Fruit fly (Drosophila melanogaster) whole organism, embryonic: Measurements from ENCODE around the gene Ugt301D1.

Source experiments
- CG10654 ChIP-seq: fragments of 200-800 bp; sonication (Bioruptor generic); optimal IDR thresholded peaks from 2 replicates; lab custom pipeline; 2016; ENCODE audit warnings: missing biosample characterization, missing genetic modification characterization
- CG10959 ChIP-seq: fragments of 200-800 bp; sonication (Bioruptor generic); IDR thresholded peaks from 2 replicates; pipeline ENCODE4 v1.3.6; 2022; ENCODE audit warnings: missing biosample characterization, missing genetic modification characterization
- CG11504 ChIP-seq: fragments of 200-800 bp; sonication (Bioruptor generic); optimal IDR thresholded peaks from 3 replicates; lab custom pipeline; 2019; ENCODE audit warnings: missing biosample characterization, mild to moderate bottlenecking, missing genetic modification characterization, moderate library complexity
- CG12219 ChIP-seq: fragments of 200-800 bp; sonication (Bioruptor generic); optimal IDR thresholded peaks from 3 replicates; lab custom pipeline; 2018; ENCODE audit warnings: missing biosample characterization, mild to moderate bottlenecking, missing genetic modification characterization
- CG13287 ChIP-seq: fragments of 200-800 bp; sonication (Bioruptor generic); IDR thresholded peaks from 2 replicates; pipeline ENCODE4 v1.3.6; 2022; ENCODE audit warnings: missing biosample characterization, missing genetic modification characterization; ENCODE audit not compliant: partially characterized antibody
- CG13775 ChIP-seq: fragments of 200-800 bp; sonication (Bioruptor generic); optimal IDR thresholded peaks from 3 replicates; lab custom pipeline; 2017; ENCODE audit warnings: missing biosample characterization, mild to moderate bottlenecking, missing genetic modification characterization
- CG15011 ChIP-seq: fragments of 200-800 bp; sonication (Bioruptor generic); optimal IDR thresholded peaks from 3 replicates; lab custom pipeline; 2018; ENCODE audit warnings: missing biosample characterization, mild to moderate bottlenecking, missing genetic modification characterization
- CG15269 ChIP-seq: fragments of 200-800 bp; sonication (Bioruptor generic); optimal IDR thresholded peaks from 2 replicates; lab custom pipeline; 2018; ENCODE audit warnings: missing biosample characterization, mild to moderate bottlenecking, missing genetic modification characterization, moderate library complexity
- CG16815 ChIP-seq: fragments of 200-800 bp; sonication (Bioruptor generic); optimal IDR thresholded peaks from 3 replicates; lab custom pipeline; 2017; ENCODE audit warnings: missing biosample characterization, mild to moderate bottlenecking, missing genetic modification characterization
- CG17829 ChIP-seq: fragments of 200-800 bp; optimal IDR thresholded peaks from 2 replicates; lab custom pipeline; 2019; ENCODE audit warnings: missing biosample characterization, mild to moderate bottlenecking, missing genetic modification characterization, moderate library complexity
- CG17912 ChIP-seq: fragments of 200-800 bp; sonication (Bioruptor generic); optimal IDR thresholded peaks from 2 replicates; lab custom pipeline; 2018; ENCODE audit warnings: missing biosample characterization, mild to moderate bottlenecking, missing genetic modification characterization
- CG3995 ChIP-seq: fragments of 200-800 bp; sonication (Bioruptor generic); optimal IDR thresholded peaks from 3 replicates; lab custom pipeline; 2016; ENCODE audit warnings: missing biosample characterization, missing genetic modification characterization
- CG6254 ChIP-seq: fragments of 200-800 bp; sonication (Bioruptor generic); optimal IDR thresholded peaks from 3 replicates; lab custom pipeline; 2017; ENCODE audit warnings: mild to moderate bottlenecking, missing biosample characterization, missing genetic modification reagents, missing genetic modification characterization
- CG8089 ChIP-seq: fragments of 200-800 bp; sonication (Bioruptor generic); optimal IDR thresholded peaks from 3 replicates; lab custom pipeline; 2016; ENCODE audit warnings: missing biosample characterization, missing genetic modification characterization
- D ChIP-seq, 2 experiments: fragments of 200-800 bp in 1 of 2; fragments of >200 bp in 1 of 2; sonication (Bioruptor generic) in 1 of 2; optimal IDR thresholded peaks; 2 replicates in 1 of 2; 3 replicates in 1 of 2; lab custom pipeline; 2017; ENCODE audit warnings: mild to moderate bottlenecking in 1 of 2, missing biosample characterization in 1 of 2, missing genetic modification characterization in 1 of 2, missing genetic modification reagents in 1 of 2
- Hmx ChIP-seq: fragments of 200-800 bp; sonication (Bioruptor generic); optimal IDR thresholded peaks from 2 replicates; lab custom pipeline; 2016; ENCODE audit warnings: missing biosample characterization, missing genetic modification characterization
- Hsf ChIP-seq: fragments of 200-800 bp; sonication (Bioruptor generic); optimal IDR thresholded peaks from 3 replicates; lab custom pipeline; 2016; ENCODE audit warnings: missing biosample characterization, missing genetic modification characterization
- Jarid2 ChIP-seq: fragments of 200-800 bp; sonication (Bioruptor generic); optimal IDR thresholded peaks from 3 replicates; lab custom pipeline; 2017; ENCODE audit warnings: mild to moderate bottlenecking, missing biosample characterization, missing genetic modification reagents, missing genetic modification characterization
- Max ChIP-seq: fragments of 200-800 bp; sonication (Bioruptor generic); optimal IDR thresholded peaks from 2 replicates; lab custom pipeline; 2016; ENCODE audit warnings: missing biosample characterization, mild to moderate bottlenecking, missing genetic modification characterization
- Mes4 ChIP-seq: fragments of 200-800 bp; sonication (Bioruptor generic); optimal IDR thresholded peaks from 2 replicates; lab custom pipeline; 2016; ENCODE audit warnings: missing biosample characterization, missing genetic modification characterization
- Myb ChIP-seq: fragments of 200-800 bp; sonication (Bioruptor generic); optimal IDR thresholded peaks from 2 replicates; lab custom pipeline; 2016; ENCODE audit warnings: missing biosample characterization, missing genetic modification characterization
- Scr ChIP-seq: fragments of 200-800 bp; sonication (Bioruptor generic); IDR thresholded peaks from 2 replicates; pipeline ENCODE4 v1.3.6; 2022; ENCODE audit warnings: missing biosample characterization, missing genetic modification characterization; ENCODE audit not compliant: partially characterized antibody
- ap ChIP-seq: fragments of 200-800 bp; sonication (Bioruptor generic); IDR thresholded peaks from 2 replicates; pipeline ENCODE4 v1.3.6; 2022; ENCODE audit warnings: missing biosample characterization, missing genetic modification characterization
- bcd ChIP-seq: fragments of 200-800 bp; sonication (Bioruptor generic); optimal IDR thresholded peaks from 2 replicates; lab custom pipeline; 2017; ENCODE audit warnings: missing biosample characterization, mild to moderate bottlenecking, missing genetic modification characterization
- cad ChIP-seq: fragments of >200 bp; optimal IDR thresholded peaks from 2 replicates; lab custom pipeline; 2017; ENCODE audit warnings: missing biosample characterization, missing genetic modification characterization
- chinmo ChIP-seq: fragments of 200-800 bp; sonication (Bioruptor generic); IDR thresholded peaks from 4 replicates; pipeline ENCODE4 v1.3.6; 2022; ENCODE audit warnings: missing biosample characterization, missing genetic modification characterization; ENCODE audit not compliant: partially characterized antibody
- chm ChIP-seq: fragments of 200-800 bp; sonication (Bioruptor generic); IDR thresholded peaks from 2 replicates; pipeline ENCODE4 v1.3.6; 2022; ENCODE audit warnings: missing biosample characterization, missing genetic modification characterization
- cwo ChIP-seq: fragments of 200-800 bp; sonication (Bioruptor generic); optimal IDR thresholded peaks from 3 replicates; lab custom pipeline; 2017; ENCODE audit warnings: missing biosample characterization, missing genetic modification characterization, mild to moderate bottlenecking, moderate library complexity, missing genetic modification reagents
- da ChIP-seq: fragments of 200-800 bp; sonication (Bioruptor generic); optimal IDR thresholded peaks from 2 replicates; lab custom pipeline; 2016; ENCODE audit warnings: missing biosample characterization, missing genetic modification characterization
- esg ChIP-seq: fragments of 200-800 bp; sonication (Bioruptor generic); conservative IDR thresholded peaks from 2 replicates; pipeline ENCODE4 v1.3.6; 2022; ENCODE audit warnings: missing biosample characterization, missing genetic modification characterization
- ewg ChIP-seq: fragments of 200-800 bp; sonication (Bioruptor generic); optimal IDR thresholded peaks from 3 replicates; lab custom pipeline; 2017; ENCODE audit warnings: mild to moderate bottlenecking, missing biosample characterization, missing genetic modification reagents, missing genetic modification characterization
- fu2 ChIP-seq: fragments of 200-800 bp; sonication (Bioruptor generic); optimal IDR thresholded peaks from 2 replicates; lab custom pipeline; 2016; ENCODE audit warnings: missing biosample characterization, missing genetic modification characterization
- gcm2 ChIP-seq: fragments of 200-800 bp; sonication (Bioruptor generic); optimal IDR thresholded peaks from 2 replicates; lab custom pipeline; 2016; ENCODE audit warnings: missing biosample characterization, missing genetic modification characterization
- ind ChIP-seq: fragments of 200-800 bp; sonication (Bioruptor generic); optimal IDR thresholded peaks from 3 replicates; lab custom pipeline; 2016; ENCODE audit warnings: missing biosample characterization, missing genetic modification characterization
- klu ChIP-seq: fragments of 200-800 bp; sonication (Bioruptor generic); IDR thresholded peaks from 2 replicates; pipeline ENCODE4 v1.3.6; 2022; ENCODE audit warnings: missing biosample characterization, missing genetic modification characterization
- kni ChIP-seq: fragments of 200-800 bp; sonication (Bioruptor generic); optimal IDR thresholded peaks from 3 replicates; lab custom pipeline; 2017; ENCODE audit warnings: mild to moderate bottlenecking, missing biosample characterization, missing genetic modification reagents, missing genetic modification characterization
- lab ChIP-seq: fragments of 200-800 bp; sonication (Bioruptor generic); optimal IDR thresholded peaks from 3 replicates; lab custom pipeline; 2017; ENCODE audit warnings: missing biosample characterization, missing genetic modification characterization, mild to moderate bottlenecking, moderate library complexity, missing genetic modification reagents
- lola ChIP-seq, 3 experiments: fragments of >200 bp in 2 of 3; fragments of 200-800 bp in 1 of 3; sonication (Bioruptor generic) in 1 of 3; optimal IDR thresholded peaks; 2 replicates each; lab custom pipeline; 2017 to 2019; ENCODE audit warnings: missing biosample characterization in 3 of 3, missing genetic modification characterization in 3 of 3, mild to moderate bottlenecking in 1 of 3, moderate library complexity in 1 of 3
- luna ChIP-seq: fragments of 200-800 bp; sonication (Bioruptor generic); optimal IDR thresholded peaks from 2 replicates; lab custom pipeline; 2016; ENCODE audit warnings: missing biosample characterization, missing genetic modification characterization
- mirr ChIP-seq: fragments of 200-800 bp; sonication (Bioruptor generic); optimal IDR thresholded peaks from 3 replicates; lab custom pipeline; 2018; ENCODE audit warnings: missing biosample characterization, mild to moderate bottlenecking, missing genetic modification characterization
- nau ChIP-seq: fragments of 200-800 bp; sonication (Bioruptor generic); optimal IDR thresholded peaks from 3 replicates; lab custom pipeline; 2017; ENCODE audit warnings: missing biosample characterization, mild to moderate bottlenecking, missing genetic modification characterization, missing genetic modification reagents
- pita ChIP-seq: fragments of 200-800 bp; sonication (Bioruptor generic); optimal IDR thresholded peaks from 2 replicates; lab custom pipeline; 2017; ENCODE audit warnings: missing biosample characterization, mild to moderate bottlenecking, missing genetic modification characterization
- pros ChIP-seq: fragments of 200-800 bp; sonication (Bioruptor generic); optimal IDR thresholded peaks from 3 replicates; lab custom pipeline; 2019; ENCODE audit warnings: missing biosample characterization, mild to moderate bottlenecking, missing genetic modification characterization, moderate library complexity
- pum ChIP-seq: fragments of 200-800 bp; sonication (Bioruptor generic); optimal IDR thresholded peaks from 2 replicates; lab custom pipeline; 2016; ENCODE audit warnings: missing biosample characterization, missing genetic modification characterization
- row ChIP-seq: fragments of 200-800 bp; sonication (Bioruptor generic); IDR thresholded peaks from 3 replicates; pipeline ENCODE4 v1.3.6; 2022; ENCODE audit warnings: missing biosample characterization, missing genetic modification characterization
- run ChIP-seq: fragments of 200-800 bp; sonication (Bioruptor generic); optimal IDR thresholded peaks from 3 replicates; lab custom pipeline; 2018; ENCODE audit warnings: missing biosample characterization, mild to moderate bottlenecking, missing genetic modification characterization
- sisA ChIP-seq: fragments of 200-800 bp; sonication (Bioruptor generic); IDR thresholded peaks from 2 replicates; pipeline ENCODE4 v1.3.6; 2022; ENCODE audit warnings: missing biosample characterization, missing genetic modification characterization
- tll ChIP-seq, 2 experiments: fragments of 200-800 bp in 1 of 2; fragments of >200 bp in 1 of 2; sonication (Bioruptor generic) in 1 of 2; optimal IDR thresholded peaks; 2 replicates each; lab custom pipeline; 2017 to 2019; ENCODE audit warnings: missing biosample characterization in 2 of 2, missing genetic modification characterization in 2 of 2, mild to moderate bottlenecking in 1 of 2, moderate library complexity in 1 of 2
- toy ChIP-seq: fragments of 200-800 bp; sonication (Bioruptor generic); IDR thresholded peaks from 2 replicates; pipeline ENCODE4 v1.3.6; 2022; ENCODE audit warnings: missing biosample characterization, missing genetic modification characterization
- tup ChIP-seq: fragments of 200-800 bp; sonication (Bioruptor generic); optimal IDR thresholded peaks from 2 replicates; lab custom pipeline; 2016; ENCODE audit warnings: missing biosample characterization, mild to moderate bottlenecking, missing genetic modification characterization, moderate library complexity

Ugt301D1 gene

DNA sequence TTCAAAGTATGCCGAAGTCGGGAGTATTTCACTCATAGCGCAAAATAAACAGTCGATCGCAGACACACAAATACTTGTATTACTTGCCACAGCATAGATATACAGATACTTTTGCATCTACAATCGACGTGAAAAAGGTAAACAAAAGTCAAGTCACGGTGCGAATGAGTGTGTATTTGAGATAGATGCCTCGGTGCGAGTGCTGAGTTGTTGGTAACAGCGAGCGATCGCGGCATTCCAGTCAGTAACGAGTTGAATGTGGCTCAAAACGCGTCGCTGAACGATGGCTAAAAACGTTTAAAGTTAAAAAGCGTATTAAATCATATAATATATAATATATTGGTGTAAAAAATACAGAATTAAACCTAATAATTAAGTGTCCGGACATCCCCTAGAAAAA, 24.1 kb upstream of the Ugt301D1 start, which contains the start of gene grnd (continued):
- TF ChIP-seq CG15011 (GFP tag; lab: Kevin White, UChicago) (no peak), CG6254 (GFP tag; lab: Kevin White, UChicago) (no peak), CG11504 (tag; lab: Kevin White, UChicago) (no peak), pita (GFP tag; lab: Kevin White, UChicago) (no peak), Max (GFP tag; lab: Kevin White, UChicago) (no peak), CG13775 (GFP tag; lab: Kevin White, UChicago) (no peak), ewg (GFP tag; lab: Kevin White, UChicago) (no peak), klu (GFP tag; lab: Robert Waterston, UW) (no peak), Mes4 (GFP tag; lab: Kevin White, UChicago) (no peak), D (optimal IDR thresholded peaks at IDR 0.05; lab: Kevin White, UChicago) (no peak), D (GFP tag; optimal IDR thresholded peaks at IDR 0.05; lab: Kevin White, UChicago) (no peak), esg (no peak), CG17912 (GFP tag; lab: Kevin White, UChicago) (no peak), cwo (GFP tag; lab: Kevin White, UChicago) (no peak), Jarid2 (GFP tag; lab: Kevin White, UChicago) (peak; percentile 46), Myb (GFP tag; lab: Kevin White, UChicago) (no peak), kni (GFP tag; lab: Kevin White, UChicago) (peak; percentile 43), gcm2 (no peak), da (GFP tag; lab: Kevin White, UChicago) (no peak), CG10654 (GFP tag; lab: Kevin White, UChicago) (no peak), lola (GFP tag; optimal IDR thresholded peaks at IDR 0.05; lab: Kevin White, UChicago) (no peak), CG12219 (GFP tag; lab: Kevin White, UChicago) (no peak), pum (GFP tag; lab: Kevin White, UChicago) (no peak), chinmo (GFP tag; lab: Robert Waterston, UW) (peak; percentile 79; the same call in 1 of the 4 replicates), sisA (no peak), CG8089 (GFP tag; lab: Kevin White, UChicago) (no peak), mirr (GFP tag; lab: Kevin White, UChicago) (peak; percentile 16), lab (GFP tag; lab: Kevin White, UChicago) (no peak), toy (no peak), run (tag; lab: Kevin White, UChicago) (no peak), luna (GFP tag; lab: Kevin White, UChicago) (no peak), tup (GFP tag; lab: Kevin White, UChicago) (no peak), CG13287 (GFP tag; lab: Robert Waterston, UW) (peak; percentile 15; the same call in 1 of the 2 replicates), CG10959 (GFP tag; lab: Robert Waterston, UW) (no peak), cad (GFP tag; lab: Kevin White, UChicago) (no peak), ap (GFP tag; lab: Robert Waterston, UW) (no peak), Scr (no peak), CG15269 (no peak), Hmx (GFP tag; lab: Kevin White, UChicago) (no peak), chm (GFP tag; lab: Robert Waterston, UW) (no peak), nau (GFP tag; lab: Kevin White, UChicago) (no peak), CG16815 (no peak), bcd (GFP tag; lab: Kevin White, UChicago) (no peak), tll (GFP tag; optimal IDR thresholded peaks at IDR 0.05; lab: Kevin White, UChicago) (peak in 1 of 2 experiments; percentile 80), ind (GFP tag; lab: Kevin White, UChicago) (no peak), pros (GFP tag; lab: Kevin White, UChicago) (peak; percentile 29), Hsf (no peak), CG17829 (tag; lab: Kevin White, UChicago) (no peak), fu2 (GFP tag; lab: Kevin White, UChicago) (no peak), row (GFP tag; lab: Robert Waterston, UW) (no peak), CG3995 (GFP tag; lab: Kevin White, UChicago) (peak; percentile 73)
